Fruit fly (Drosophila melanogaster): Measurements from ENCODE around the gene CG9483.

CG9483 gene

DNA sequence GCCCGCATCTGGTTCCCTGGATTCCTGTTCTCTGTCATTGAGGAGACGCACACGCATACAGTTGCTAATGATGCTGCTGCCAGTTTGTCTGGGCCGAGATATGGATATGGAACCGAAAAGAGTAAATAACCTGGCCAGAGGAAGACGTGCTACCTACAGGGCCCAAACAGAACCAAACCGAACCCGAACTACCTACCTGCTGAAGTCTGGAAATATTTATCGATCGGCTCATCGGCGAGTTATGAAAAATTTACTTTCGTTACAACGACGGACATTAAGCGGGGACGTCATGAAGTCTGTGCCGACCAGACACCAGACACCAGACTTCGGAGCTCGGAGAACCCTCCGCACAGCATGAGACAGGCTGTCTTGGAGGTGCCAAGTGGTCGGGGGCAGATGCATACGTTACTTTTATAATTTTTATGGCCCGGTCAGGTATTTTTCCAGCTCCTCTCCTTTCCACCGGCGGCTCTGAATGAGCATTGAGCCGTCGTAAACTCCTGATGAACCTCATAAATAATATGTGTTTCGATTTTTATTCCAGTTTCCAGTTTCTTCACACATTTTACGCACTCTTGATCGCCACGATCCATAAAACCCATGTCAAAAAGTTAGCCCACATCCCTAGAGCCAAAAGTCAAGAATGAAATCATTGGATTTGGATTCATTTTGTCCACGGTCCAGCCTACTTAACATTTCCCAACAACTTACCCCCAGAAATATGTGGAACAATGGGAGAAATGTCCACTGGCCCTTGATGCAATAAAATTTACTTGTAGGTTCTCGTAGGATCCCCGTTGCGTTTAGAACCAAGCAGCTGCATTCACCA, 19.6 kb upstream of the CG9483 start:
- TF ChIP-seq EcR (GFP tag; optimal IDR thresholded peaks at IDR 0.05) (peak; percentile 81), CG14655 (GFP tag; optimal IDR thresholded peaks at IDR 0.05) (no peak), Snoo (tag; optimal IDR thresholded peaks at IDR 0.05) (peak; percentile 90)

DNA sequence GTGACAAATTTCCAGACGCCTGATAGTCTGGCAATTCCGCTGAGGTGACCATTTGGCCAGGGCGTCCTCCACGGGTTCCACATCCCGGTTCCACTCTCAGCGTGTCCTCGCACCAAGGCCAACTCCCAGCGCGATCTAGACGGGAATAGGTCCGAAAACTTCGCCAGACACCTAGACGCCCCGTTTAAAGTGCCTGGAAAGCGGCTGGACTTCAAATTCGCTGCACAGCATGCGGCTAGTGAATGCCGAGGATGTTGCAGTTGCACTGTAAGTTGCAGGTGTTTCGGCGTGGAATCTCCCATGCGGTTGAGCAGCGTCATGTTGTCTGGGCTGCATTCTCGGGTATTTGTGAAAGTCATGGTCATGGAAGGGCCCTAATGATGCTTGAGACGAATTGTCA, 17.4 kb upstream of the CG9483 start:
- TF ChIP-seq Ets98B (GFP tag; IDR thresholded peaks at IDR 0.05) (no peak), gl (tag; optimal IDR thresholded peaks at IDR 0.05) (no peak), Pif1B (GFP tag; optimal IDR thresholded peaks at IDR 0.05) (no peak), CG4496 (GFP tag; IDR thresholded peaks at IDR 0.05) (no peak), fd96Ca (GFP tag; IDR thresholded peaks at IDR 0.05) (no peak), Snoo (tag; optimal IDR thresholded peaks at IDR 0.05) (no peak), CG14655 (GFP tag; optimal IDR thresholded peaks at IDR 0.05) (no peak), rn (GFP tag; IDR thresholded peaks at IDR 0.05) (no peak), CG8301 (tag; optimal IDR thresholded peaks at IDR 0.05) (no peak), EcR (GFP tag; optimal IDR thresholded peaks at IDR 0.05) (no peak), CG13204 (GFP tag; optimal IDR thresholded peaks at IDR 0.05) (no peak), CG12605 (GFP tag; IDR thresholded peaks at IDR 0.05) (no peak), CG10348 (GFP tag; IDR thresholded peaks at IDR 0.05) (no peak), CG8159 (tag; optimal IDR thresholded peaks at IDR 0.05) (no peak), CG9948 (tag; optimal IDR thresholded peaks at IDR 0.05) (no peak), CG15710 (tag; optimal IDR thresholded peaks at IDR 0.05) (no peak)

DNA sequence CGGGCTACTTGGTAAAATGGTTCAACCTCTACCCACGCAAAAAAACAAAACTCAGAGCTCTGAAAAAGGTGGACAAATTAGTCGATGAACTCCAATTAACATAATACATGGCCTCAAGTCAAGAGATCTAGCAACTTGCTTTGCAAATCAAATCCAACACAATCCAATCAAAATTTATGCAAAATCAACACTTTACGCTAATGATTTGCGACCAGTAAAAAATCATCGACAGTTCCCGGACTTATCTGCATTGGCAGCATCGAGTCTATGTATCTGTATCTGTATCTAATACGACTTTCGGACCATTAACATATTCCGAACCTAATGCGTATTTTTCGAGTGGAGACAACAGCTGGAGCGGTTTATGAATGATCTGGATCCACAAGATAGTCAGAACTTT, 15.5 kb upstream of the CG9483 start:
- TF ChIP-seq CG34367 (tag; optimal IDR thresholded peaks at IDR 0.05) (no peak), CG15710 (tag; optimal IDR thresholded peaks at IDR 0.05) (no peak), rn (GFP tag; IDR thresholded peaks at IDR 0.05) (no peak), Pif1B (GFP tag; optimal IDR thresholded peaks at IDR 0.05) (no peak), CG12605 (GFP tag; IDR thresholded peaks at IDR 0.05) (no peak), D1 (tag; optimal IDR thresholded peaks at IDR 0.05) (no peak), CG8301 (tag; optimal IDR thresholded peaks at IDR 0.05) (no peak), CG9948 (tag; optimal IDR thresholded peaks at IDR 0.05) (no peak), CG14655 (GFP tag; optimal IDR thresholded peaks at IDR 0.05) (no peak), CG8159 (tag; optimal IDR thresholded peaks at IDR 0.05) (no peak), CG17806 (tag; optimal IDR thresholded peaks at IDR 0.05) (no peak), EcR (GFP tag; optimal IDR thresholded peaks at IDR 0.05) (no peak), CG13204 (GFP tag; optimal IDR thresholded peaks at IDR 0.05) (no peak), CG4496 (GFP tag; IDR thresholded peaks at IDR 0.05) (no peak), fd96Ca (GFP tag; IDR thresholded peaks at IDR 0.05) (no peak), gl (tag; optimal IDR thresholded peaks at IDR 0.05) (no peak), CG32121 (GFP tag; IDR thresholded peaks at IDR 0.05) (no peak), CG10348 (GFP tag; IDR thresholded peaks at IDR 0.05) (no peak)

DNA sequence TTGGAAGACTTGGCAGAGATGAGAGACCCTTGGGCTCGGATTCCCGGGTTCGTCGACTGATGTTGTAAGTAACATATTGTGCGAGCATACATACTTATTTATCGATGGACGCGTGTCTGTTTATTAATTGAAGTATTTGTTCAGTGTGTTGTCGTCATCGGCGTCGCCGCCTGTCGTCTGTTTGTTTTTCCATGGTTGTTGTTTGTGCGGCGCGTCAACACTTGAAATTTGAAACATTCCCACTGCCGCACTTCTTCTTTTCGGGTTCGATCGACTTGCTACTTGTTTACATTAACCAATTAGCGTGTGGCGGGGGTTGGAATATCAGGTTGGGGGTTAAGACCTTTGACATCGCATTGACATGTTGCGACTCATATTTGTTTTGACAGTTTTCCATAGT, 14.3 kb upstream of the CG9483 start:
- TF ChIP-seq CG15710 (tag; optimal IDR thresholded peaks at IDR 0.05) (no peak), CG32121 (GFP tag; IDR thresholded peaks at IDR 0.05) (no peak), CG12605 (GFP tag; IDR thresholded peaks at IDR 0.05) (no peak)

dm6 chr2L:8855482-8855881, 11.1 kb upstream of the CG9483 start:
- TF ChIP-seq EcR (GFP tag; optimal IDR thresholded peaks at IDR 0.05) (no peak), CG8301 (tag; optimal IDR thresholded peaks at IDR 0.05) (peak; percentile 19), CG15710 (tag; optimal IDR thresholded peaks at IDR 0.05) (peak; percentile 42), CG34367 (tag; optimal IDR thresholded peaks at IDR 0.05) (no peak), CG8159 (tag; optimal IDR thresholded peaks at IDR 0.05) (peak; percentile 79), CG17806 (tag; optimal IDR thresholded peaks at IDR 0.05) (peak; percentile 69), CG13204 (GFP tag; optimal IDR thresholded peaks at IDR 0.05) (no peak), gl (tag; optimal IDR thresholded peaks at IDR 0.05) (peak; percentile 12), Pif1B (GFP tag; optimal IDR thresholded peaks at IDR 0.05) (peak; percentile 33), CG9948 (tag; optimal IDR thresholded peaks at IDR 0.05) (peak; percentile 45), Pif1A (GFP tag; optimal IDR thresholded peaks at IDR 0.05) (peak; percentile 58), rn (GFP tag; IDR thresholded peaks at IDR 0.05) (no peak), fd96Ca (GFP tag; IDR thresholded peaks at IDR 0.05) (no peak), CG14655 (GFP tag; optimal IDR thresholded peaks at IDR 0.05) (peak; percentile 54), Snoo (tag; optimal IDR thresholded peaks at IDR 0.05) (peak; percentile 44)

dm6 chr2L:8857752-8858151, 8.8 kb upstream of the CG9483 start:
- TF ChIP-seq EcR (GFP tag; optimal IDR thresholded peaks at IDR 0.05) (peak; percentile 59), CG13204 (GFP tag; optimal IDR thresholded peaks at IDR 0.05) (peak; percentile 47), CG8159 (tag; optimal IDR thresholded peaks at IDR 0.05) (no peak)

DNA sequence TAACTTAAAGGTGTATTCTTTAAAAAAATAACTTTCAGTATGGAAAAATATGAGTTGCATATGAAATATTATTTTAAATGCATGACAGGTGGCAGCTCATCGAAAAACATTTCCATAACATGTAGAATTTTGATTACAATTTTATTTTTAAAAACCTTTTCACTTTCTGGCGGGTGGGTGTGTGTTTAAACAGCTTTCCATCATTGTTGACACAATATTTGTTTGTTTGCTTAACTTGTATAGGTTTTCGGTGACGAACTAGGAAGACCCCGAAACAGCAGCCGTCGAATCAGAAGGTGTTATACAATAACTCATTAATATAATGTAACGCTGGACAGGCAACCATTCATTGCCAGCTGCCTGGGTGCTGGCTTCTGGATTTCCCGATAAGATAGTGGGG, 6.7 kb upstream of the CG9483 start:
- TF ChIP-seq CG4496 (GFP tag; IDR thresholded peaks at IDR 0.05) (no peak), Ets98B (GFP tag; IDR thresholded peaks at IDR 0.05) (no peak), CG13204 (GFP tag; optimal IDR thresholded peaks at IDR 0.05) (no peak), Pif1B (GFP tag; optimal IDR thresholded peaks at IDR 0.05) (no peak), gl (tag; optimal IDR thresholded peaks at IDR 0.05) (no peak), Snoo (tag; optimal IDR thresholded peaks at IDR 0.05) (no peak), CG17806 (tag; optimal IDR thresholded peaks at IDR 0.05) (no peak), CG8159 (tag; optimal IDR thresholded peaks at IDR 0.05) (no peak), CG15710 (tag; optimal IDR thresholded peaks at IDR 0.05) (no peak), CG9948 (tag; optimal IDR thresholded peaks at IDR 0.05) (no peak), CG8301 (tag; optimal IDR thresholded peaks at IDR 0.05) (no peak), CG10348 (GFP tag; IDR thresholded peaks at IDR 0.05) (no peak), CG34367 (tag; optimal IDR thresholded peaks at IDR 0.05) (no peak), CG32121 (GFP tag; IDR thresholded peaks at IDR 0.05) (no peak), rn (GFP tag; IDR thresholded peaks at IDR 0.05) (no peak), CG12605 (GFP tag; IDR thresholded peaks at IDR 0.05) (no peak)
